Worm (Caenorhabditis elegans) whole organism, early embryonic: ENCODE measurements around the gene F14E5.8.

Experiments used
- B0310.2 ChIP-seq: sonication (generic microtip); optimal IDR thresholded peaks from 2 replicates; lab custom pipeline; 2016; ENCODE audit warnings: mild to moderate bottlenecking, missing genetic modification characterization, missing compliant biosample characterization
- F13C5.2 ChIP-seq: sonication (generic microtip); optimal IDR thresholded peaks from 2 replicates; lab custom pipeline; 2017; ENCODE audit warnings: mild to moderate bottlenecking, missing genetic modification characterization, inconsistent platforms, missing compliant biosample characterization
- hmbx-1 ChIP-seq: sonication (generic microtip); optimal IDR thresholded peaks from 2 replicates; lab custom pipeline; 2016; ENCODE audit warnings: mild to moderate bottlenecking, missing genetic modification characterization, missing compliant biosample characterization
- sea-1 ChIP-seq: fragments of 200-800 bp; sonication (Bioruptor generic); conservative IDR thresholded peaks from 2 replicates; pipeline ENCODE4 v1.3.6; 2022; ENCODE audit warnings: missing genetic modification characterization, missing compliant biosample characterization
- tbx-37 ChIP-seq: fragments of 200-800 bp; sonication (Bioruptor generic); conservative IDR thresholded peaks from 2 replicates; pipeline ENCODE4 v1.3.6; 2022; ENCODE audit warnings: missing genetic modification reagents, missing genetic modification characterization, missing compliant biosample characterization

DNA sequence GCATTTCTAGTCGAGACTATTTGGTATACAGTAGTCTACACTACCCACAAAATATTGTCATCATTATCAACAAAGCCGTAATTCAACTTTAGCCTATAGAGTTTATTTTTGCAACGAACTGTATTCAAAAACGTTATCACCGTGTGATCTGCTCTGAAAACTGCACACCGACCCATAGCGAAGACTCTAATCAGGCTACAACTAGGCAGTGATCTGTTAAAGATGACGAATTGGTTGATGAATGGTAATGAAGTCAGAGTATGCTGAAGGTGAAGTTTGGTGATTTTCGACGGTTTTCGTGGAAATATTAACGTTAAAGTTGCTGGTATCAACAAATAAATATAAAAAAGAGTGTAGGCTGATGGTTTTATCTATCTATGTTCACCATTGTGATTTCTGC lies 33.0 kb upstream of the F14E5.8 start:
- TF ChIP-seq F13C5.2 (no peak), hmbx-1 (tag; lab: Kevin White, UChicago) (no peak), sea-1 (no peak), tbx-37 (no peak), B0310.2 (tag; lab: Kevin White, UChicago) (no peak)
